Fruit fly (Drosophila melanogaster) whole organism, embryonic: ENCODE results near the gene CG10874.

Source experiments
- Abd-B ChIP-seq: fragments of 200-800 bp; sonication (Bioruptor generic); optimal IDR thresholded peaks from 2 replicates; lab custom pipeline; 2018; ENCODE audit warnings: missing biosample characterization, mild to moderate bottlenecking, missing genetic modification characterization, moderate library complexity
- Atf-2 ChIP-seq: fragments of 200-800 bp; sonication (Bioruptor generic); optimal IDR thresholded peaks from 2 replicates; lab custom pipeline; 2016; ENCODE audit warnings: missing biosample characterization, missing genetic modification characterization
- Bgb ChIP-seq: fragments of 200-800 bp; sonication (Bioruptor generic); IDR thresholded peaks from 2 replicates; pipeline ENCODE4 v1.3.6; 2022; ENCODE audit warnings: missing biosample characterization, missing genetic modification characterization; ENCODE audit not compliant: partially characterized antibody
- C15 ChIP-seq: fragments of 200-800 bp; sonication (Bioruptor generic); IDR thresholded peaks from 3 replicates; pipeline ENCODE4 v1.3.6; 2022; ENCODE audit warnings: missing biosample characterization, missing genetic modification characterization
- CG10565 ChIP-seq: fragments of 200-800 bp; sonication (Bioruptor generic); optimal IDR thresholded peaks from 3 replicates; lab custom pipeline; 2016; ENCODE audit warnings: missing biosample characterization, mild to moderate bottlenecking, missing genetic modification characterization
- CG11504 ChIP-seq: fragments of 200-800 bp; sonication (Bioruptor generic); optimal IDR thresholded peaks from 3 replicates; lab custom pipeline; 2019; ENCODE audit warnings: missing biosample characterization, mild to moderate bottlenecking, missing genetic modification characterization, moderate library complexity
- CG1233 ChIP-seq: fragments of 200-800 bp; sonication (Bioruptor generic); optimal IDR thresholded peaks from 4 replicates; lab custom pipeline; 2018; ENCODE audit warnings: missing biosample characterization, mild to moderate bottlenecking, missing genetic modification characterization
- CG13287 ChIP-seq: fragments of 200-800 bp; sonication (Bioruptor generic); IDR thresholded peaks from 2 replicates; pipeline ENCODE4 v1.3.6; 2022; ENCODE audit warnings: missing biosample characterization, missing genetic modification characterization; ENCODE audit not compliant: partially characterized antibody
- CG13894 ChIP-seq: fragments of 200-800 bp; sonication (Bioruptor generic); optimal IDR thresholded peaks from 3 replicates; lab custom pipeline; 2018; ENCODE audit warnings: missing biosample characterization, mild to moderate bottlenecking, missing genetic modification characterization, moderate library complexity
- CG14965 ChIP-seq: fragments of 200-800 bp; sonication (Bioruptor generic); optimal IDR thresholded peaks from 2 replicates; lab custom pipeline; 2016; ENCODE audit warnings: missing biosample characterization, missing genetic modification characterization, borderline replicate concordance
- CG18011 ChIP-seq: fragments of 200-800 bp; sonication (Bioruptor generic); optimal IDR thresholded peaks from 2 replicates; lab custom pipeline; 2017; ENCODE audit warnings: missing biosample characterization, missing genetic modification characterization, mild to moderate bottlenecking, moderate library complexity, missing genotype
- CG18262 ChIP-seq: fragments of 200-800 bp; optimal IDR thresholded peaks from 3 replicates; lab custom pipeline; 2019; ENCODE audit warnings: missing biosample characterization, mild to moderate bottlenecking, missing genetic modification characterization, moderate library complexity
- CG18619 ChIP-seq: fragments of 200-800 bp; sonication (Bioruptor generic); optimal IDR thresholded peaks from 3 replicates; lab custom pipeline; 2017; ENCODE audit warnings: missing biosample characterization, mild to moderate bottlenecking, missing genetic modification characterization
- CG2202 ChIP-seq: fragments of 200-800 bp; sonication (Bioruptor generic); optimal IDR thresholded peaks from 2 replicates; lab custom pipeline; 2018; ENCODE audit warnings: missing biosample characterization, mild to moderate bottlenecking, missing genetic modification characterization
- CG2889 ChIP-seq: fragments of 200-800 bp; sonication (Bioruptor generic); IDR thresholded peaks from 3 replicates; pipeline ENCODE4 v1.3.6; 2022; ENCODE audit warnings: missing biosample characterization, missing genetic modification characterization
- CG31388 ChIP-seq: fragments of 200-800 bp; sonication (Bioruptor generic); optimal IDR thresholded peaks from 2 replicates; lab custom pipeline; 2016; ENCODE audit warnings: missing biosample characterization, missing genetic modification characterization
- CG32767 ChIP-seq: fragments of 200-800 bp; sonication (Bioruptor generic); IDR thresholded peaks from 2 replicates; pipeline ENCODE4 v1.3.6; 2022; ENCODE audit warnings: missing biosample characterization, missing genetic modification characterization
- CG43689 ChIP-seq: fragments of 200-800 bp; sonication (Bioruptor generic); IDR thresholded peaks from 2 replicates; pipeline ENCODE4 v1.3.6; 2022; ENCODE audit warnings: missing biosample characterization, missing genetic modification characterization
- CG6654 ChIP-seq: fragments of 200-800 bp; sonication (Bioruptor generic); optimal IDR thresholded peaks from 2 replicates; lab custom pipeline; 2017; ENCODE audit warnings: missing biosample characterization, mild to moderate bottlenecking, missing genetic modification characterization
- CG6813 ChIP-seq: fragments of 200-800 bp; sonication (Bioruptor generic); optimal IDR thresholded peaks from 2 replicates; lab custom pipeline; 2017; ENCODE audit warnings: missing biosample characterization, missing genetic modification characterization, mild to moderate bottlenecking, moderate library complexity, missing genetic modification reagents
- CG8089 ChIP-seq: fragments of 200-800 bp; sonication (Bioruptor generic); optimal IDR thresholded peaks from 3 replicates; lab custom pipeline; 2016; ENCODE audit warnings: missing biosample characterization, missing genetic modification characterization
- CG8944 ChIP-seq: fragments of 200-800 bp; sonication (Bioruptor generic); optimal IDR thresholded peaks from 3 replicates; lab custom pipeline; 2016; ENCODE audit warnings: missing biosample characterization, missing genetic modification characterization
- CG9817 ChIP-seq: fragments of 200-800 bp; sonication (Bioruptor generic); optimal IDR thresholded peaks from 2 replicates; lab custom pipeline; 2018; ENCODE audit warnings: missing biosample characterization, mild to moderate bottlenecking, missing genetic modification characterization, moderate library complexity
- Camta ChIP-seq: fragments of 200-800 bp; sonication (Bioruptor generic); optimal IDR thresholded peaks from 2 replicates; lab custom pipeline; 2016; ENCODE audit warnings: missing biosample characterization, missing genetic modification characterization
- D19B ChIP-seq: fragments of 200-800 bp; sonication (Bioruptor generic); optimal IDR thresholded peaks from 2 replicates; lab custom pipeline; 2017; ENCODE audit warnings: missing biosample characterization, mild to moderate bottlenecking, missing genetic modification characterization
- Fer1 ChIP-seq: fragments of 200-800 bp; sonication (Bioruptor generic); optimal IDR thresholded peaks from 2 replicates; lab custom pipeline; 2017; ENCODE audit warnings: missing biosample characterization, mild to moderate bottlenecking, missing genetic modification characterization
- Kr ChIP-seq: fragments of 200-800 bp; sonication (Bioruptor generic); optimal IDR thresholded peaks from 2 replicates; lab custom pipeline; 2017; ENCODE audit warnings: missing biosample characterization, mild to moderate bottlenecking, missing genetic modification characterization
- Lpt ChIP-seq: fragments of >200 bp; optimal IDR thresholded peaks from 2 replicates; lab custom pipeline; 2018; ENCODE audit warnings: missing biosample characterization, missing genetic modification characterization
- MBD-R2 ChIP-seq: fragments of 200-800 bp; sonication (Bioruptor generic); IDR thresholded peaks from 2 replicates; pipeline ENCODE4 v1.3.6; 2022; ENCODE audit warnings: missing biosample characterization, missing genetic modification characterization
- Meics ChIP-seq: fragments of 200-800 bp; sonication (Bioruptor generic); optimal IDR thresholded peaks from 2 replicates; lab custom pipeline; 2017; ENCODE audit warnings: missing biosample characterization, mild to moderate bottlenecking, missing genetic modification characterization
- Neu2 ChIP-seq: fragments of 200-800 bp; sonication (Bioruptor generic); optimal IDR thresholded peaks from 3 replicates; lab custom pipeline; 2016; ENCODE audit warnings: missing biosample characterization, missing genetic modification characterization, borderline replicate concordance
- Ravus ChIP-seq: fragments of 200-800 bp; sonication (Bioruptor generic); IDR thresholded peaks from 2 replicates; pipeline ENCODE4 v1.3.6; 2022; ENCODE audit warnings: missing biosample characterization, missing genetic modification characterization
- Six4 ChIP-seq: fragments of 200-800 bp; sonication (Bioruptor generic); optimal IDR thresholded peaks from 2 replicates; lab custom pipeline; 2016; ENCODE audit warnings: missing biosample characterization, missing genetic modification characterization
- Sox100B ChIP-seq: fragments of 200-800 bp; sonication (Bioruptor generic); optimal IDR thresholded peaks from 3 replicates; lab custom pipeline; 2018; ENCODE audit warnings: missing biosample characterization, mild to moderate bottlenecking, missing genetic modification characterization
- aop ChIP-seq: fragments of 200-800 bp; sonication (Bioruptor generic); IDR thresholded peaks from 2 replicates; pipeline ENCODE4 v1.3.6; 2022; ENCODE audit warnings: missing biosample characterization, missing genetic modification characterization
- az2 ChIP-seq: fragments of 200-800 bp; sonication (Bioruptor generic); optimal IDR thresholded peaks from 3 replicates; lab custom pipeline; 2016; ENCODE audit warnings: missing biosample characterization, missing genetic modification characterization
- bab2 ChIP-seq: fragments of 200-800 bp; sonication (Bioruptor generic); optimal IDR thresholded peaks from 2 replicates; lab custom pipeline; 2016; ENCODE audit warnings: missing biosample characterization, missing genetic modification characterization
- bbx ChIP-seq: fragments of 200-800 bp; sonication (Bioruptor generic); IDR thresholded peaks from 2 replicates; pipeline ENCODE4 v1.3.6; 2022; ENCODE audit warnings: missing biosample characterization, missing genetic modification characterization; ENCODE audit not compliant: partially characterized antibody
- crc ChIP-seq: fragments of 200-800 bp; sonication (Bioruptor generic); optimal IDR thresholded peaks from 2 replicates; lab custom pipeline; 2016; ENCODE audit warnings: missing biosample characterization, missing genetic modification characterization
- cwo ChIP-seq: fragments of 200-800 bp; sonication (Bioruptor generic); optimal IDR thresholded peaks from 3 replicates; lab custom pipeline; 2017; ENCODE audit warnings: missing biosample characterization, missing genetic modification characterization, mild to moderate bottlenecking, moderate library complexity, missing genetic modification reagents
- fu2 ChIP-seq: fragments of 200-800 bp; sonication (Bioruptor generic); optimal IDR thresholded peaks from 2 replicates; lab custom pipeline; 2016; ENCODE audit warnings: missing biosample characterization, missing genetic modification characterization
- ham ChIP-seq: fragments of 200-800 bp; sonication (Bioruptor generic); IDR thresholded peaks from 2 replicates; pipeline ENCODE4 v1.3.6; 2022; ENCODE audit warnings: missing biosample characterization, missing genetic modification characterization
- her ChIP-seq: fragments of 200-800 bp; sonication (Bioruptor generic); optimal IDR thresholded peaks from 2 replicates; lab custom pipeline; 2016; ENCODE audit warnings: missing biosample characterization, missing genetic modification characterization
- ken ChIP-seq: fragments of 200-800 bp; sonication (Bioruptor generic); IDR thresholded peaks from 3 replicates; pipeline ENCODE4 v1.3.6; 2022; ENCODE audit warnings: missing biosample characterization, missing genetic modification characterization
- lab ChIP-seq: fragments of 200-800 bp; sonication (Bioruptor generic); optimal IDR thresholded peaks from 3 replicates; lab custom pipeline; 2017; ENCODE audit warnings: missing biosample characterization, missing genetic modification characterization, mild to moderate bottlenecking, moderate library complexity, missing genetic modification reagents
- nerfin-1 ChIP-seq: fragments of 200-800 bp; sonication (Bioruptor generic); optimal IDR thresholded peaks from 3 replicates; lab custom pipeline; 2019; ENCODE audit warnings: missing biosample characterization, mild to moderate bottlenecking, missing genetic modification characterization, moderate library complexity
- pfk ChIP-seq: fragments of 200-800 bp; sonication (Bioruptor generic); optimal IDR thresholded peaks from 2 replicates; lab custom pipeline; 2018; ENCODE audit warnings: missing biosample characterization, mild to moderate bottlenecking, missing genetic modification characterization, moderate library complexity
- seq ChIP-seq: fragments of 200-800 bp; sonication (Bioruptor generic); IDR thresholded peaks from 2 replicates; pipeline ENCODE4 v1.3.6; 2022; ENCODE audit warnings: missing biosample characterization, missing genetic modification characterization
- so ChIP-seq: fragments of 200-800 bp; sonication (Bioruptor generic); IDR thresholded peaks from 3 replicates; pipeline ENCODE4 v1.3.6; 2022; ENCODE audit warnings: missing biosample characterization, missing genetic modification characterization
- sug ChIP-seq: fragments of 200-800 bp; optimal IDR thresholded peaks from 2 replicates; lab custom pipeline; 2019; ENCODE audit warnings: missing biosample characterization, mild to moderate bottlenecking, missing genetic modification characterization, moderate library complexity

Gene CG10874

DNA sequence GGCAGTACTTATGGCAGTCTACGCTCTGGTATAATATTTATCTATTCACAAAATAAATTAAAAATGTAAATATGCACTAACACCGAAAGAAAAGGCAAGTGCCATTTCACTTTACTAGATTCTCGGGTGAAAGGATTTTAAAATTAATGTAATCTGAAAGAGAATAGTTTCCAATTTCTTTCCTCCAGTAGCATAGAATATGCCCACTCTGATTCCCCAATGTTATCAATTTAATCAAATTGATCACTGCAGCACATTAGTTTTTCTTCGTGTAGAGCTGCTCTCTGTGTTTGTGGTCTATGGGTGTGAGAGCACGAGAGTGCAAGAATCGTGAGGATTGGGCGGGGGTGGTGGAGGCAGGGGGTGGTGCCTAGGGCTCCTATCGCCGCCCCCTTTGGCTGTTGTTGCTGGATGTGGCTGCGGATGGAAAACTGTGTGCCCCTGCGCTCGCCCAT, 8.9 kb upstream of the CG10874 start (continued):
- TF ChIP-seq so (GFP tag; lab: Robert Waterston, UW) = peak; percentile 70; the same call in 2 of the 3 replicates
- TF ChIP-seq CG9817 (tag; lab: Kevin White, UChicago) = peak; percentile 35
- TF ChIP-seq az2 = peak; percentile 86
- TF ChIP-seq Six4 (GFP tag; lab: Kevin White, UChicago) = peak; percentile 85
- peak; percentile 44 for TF ChIP-seq CG10565 (GFP tag; lab: Kevin White, UChicago)
- peak; percentile 60 for TF ChIP-seq CG8944 (GFP tag; lab: Kevin White, UChicago)
- TF ChIP-seq Kr (GFP tag; lab: Kevin White, UChicago) = no peak
- TF ChIP-seq ham = no peak
- TF ChIP-seq Sox100B = peak; percentile 92
- TF ChIP-seq CG2202 (tag; lab: Kevin White, UChicago) = peak; percentile 93
- TF ChIP-seq CG1233 (GFP tag; lab: Kevin White, UChicago) = peak; percentile 81
- peak; percentile 92 for TF ChIP-seq nerfin-1 (tag; lab: Kevin White, UChicago)
- TF ChIP-seq CG13287 (GFP tag; lab: Robert Waterston, UW) = no peak
- TF ChIP-seq D19B (GFP tag; lab: Kevin White, UChicago) = no peak
- peak; percentile 96 for TF ChIP-seq CG18262
- no peak for TF ChIP-seq seq (GFP tag; lab: Robert Waterston, UW)
- TF ChIP-seq CG6813 (GFP tag; lab: Kevin White, UChicago) = peak; percentile 67
- peak; percentile 74 for TF ChIP-seq CG18619 (GFP tag; lab: Kevin White, UChicago)
- TF ChIP-seq CG43689 (GFP tag; lab: Robert Waterston, UW) = no peak
- peak; percentile 88 for TF ChIP-seq CG11504
- TF ChIP-seq sug (tag; lab: Kevin White, UChicago) = peak; percentile 32
- no peak for TF ChIP-seq C15 (GFP tag; lab: Robert Waterston, UW)
- peak; percentile 70 for TF ChIP-seq CG8089 (GFP tag; lab: Kevin White, UChicago)
- TF ChIP-seq bbx (GFP tag; lab: Robert Waterston, UW) = no peak
- TF ChIP-seq lab = peak; percentile 82
- no peak for TF ChIP-seq Lpt (GFP tag; lab: Kevin White, UChicago)
- peak; percentile 55; the same call in 1 of the 2 replicates for TF ChIP-seq CG32767 (GFP tag; lab: Robert Waterston, UW)
- peak; percentile 75 for TF ChIP-seq Camta (GFP tag; lab: Kevin White, UChicago)
- peak; percentile 84 for TF ChIP-seq Abd-B (GFP tag; lab: Kevin White, UChicago)
- no peak for TF ChIP-seq her (GFP tag; lab: Kevin White, UChicago)
- TF ChIP-seq MBD-R2 (GFP tag; lab: Robert Waterston, UW) = no peak; the same call in 1 of the 2 replicates
- peak; percentile 73 for TF ChIP-seq CG6654
- no peak; the same call in 1 of the 2 replicates for TF ChIP-seq Ravus (GFP tag; lab: Robert Waterston, UW)
- TF ChIP-seq CG2889 (GFP tag; lab: Robert Waterston, UW) = no peak
- peak; percentile 63 for TF ChIP-seq bab2 (GFP tag; lab: Kevin White, UChicago)
- no peak for TF ChIP-seq Neu2 (GFP tag; lab: Kevin White, UChicago)
- peak; percentile 53 for TF ChIP-seq Fer1
- TF ChIP-seq Bgb (GFP tag; lab: Robert Waterston, UW) = no peak
- peak; percentile 64 for TF ChIP-seq Atf-2
- peak; percentile 32 for TF ChIP-seq Meics (GFP tag; lab: Kevin White, UChicago)
- no peak for TF ChIP-seq CG13894
- TF ChIP-seq CG18011 = no peak
- TF ChIP-seq ken (GFP tag; lab: Robert Waterston, UW) = peak; percentile 70; the same call in 2 of the 3 replicates
- no peak for TF ChIP-seq fu2
- TF ChIP-seq crc (GFP tag; lab: Kevin White, UChicago) = peak; percentile 42
- peak; percentile 73; the same call in 1 of the 2 replicates for TF ChIP-seq aop
- no peak for TF ChIP-seq pfk (GFP tag; lab: Kevin White, UChicago)
- peak; percentile 52 for TF ChIP-seq CG31388 (GFP tag; lab: Kevin White, UChicago)
- TF ChIP-seq cwo (GFP tag; lab: Kevin White, UChicago) = peak; percentile 50
- TF ChIP-seq CG14965 (GFP tag; lab: Kevin White, UChicago) = peak; percentile 11
